Worm (Caenorhabditis elegans): ENCODE results near the gene ten-1.

- no peak for TF ChIP-seq pha-4 (tag; optimal IDR thresholded peaks at IDR 0.05)
- no peak for TF ChIP-seq nhr-237 (tag; optimal IDR thresholded peaks at IDR 0.05)
Observed at ce11 chrIII:6895166-6895565, 74.4 kb downstream of the ten-1 start.
